Worm (Caenorhabditis elegans) whole organism, midembryonic: ENCODE data around the gene pfd-2.

ENCODE experiments used
- T22C8.4 ChIP-seq: fragments of 200-800 bp; sonication (Bioruptor generic); IDR thresholded peaks from 2 replicates; pipeline ENCODE4 v1.3.6; 2022; ENCODE audit warnings: missing genetic modification characterization, missing compliant biosample characterization
- cog-1 ChIP-seq: sonication (generic microtip); optimal IDR thresholded peaks from 2 replicates; lab custom pipeline; 2016; ENCODE audit warnings: missing genetic modification characterization, missing compliant biosample characterization
- flt-1 ChIP-seq: fragments of 200-800 bp; sonication (Bioruptor generic); IDR thresholded peaks from 2 replicates; pipeline ENCODE4 v1.3.6; 2022; ENCODE audit warnings: missing genetic modification characterization, missing compliant biosample characterization
- med-1 ChIP-seq: sonication (generic microtip); optimal IDR thresholded peaks from 2 replicates; lab custom pipeline; 2017; ENCODE audit warnings: missing genetic modification characterization, mild to moderate bottlenecking, missing compliant biosample characterization, antibody characterized with exemption, missing genetic modification reagents; ENCODE audit not compliant: insufficient read depth
- ref-1 ChIP-seq: fragments of 200-800 bp; sonication (Bioruptor generic); conservative IDR thresholded peaks from 2 replicates; pipeline ENCODE4 v1.3.6; 2022; ENCODE audit warnings: missing genetic modification reagents, missing genetic modification characterization, missing compliant biosample characterization
- tab-1 ChIP-seq: fragments of 200-800 bp; sonication (Bioruptor generic); IDR thresholded peaks from 2 replicates; pipeline ENCODE4 v1.3.6; 2022; ENCODE audit warnings: missing genetic modification characterization, missing compliant biosample characterization
- ztf-23 ChIP-seq: fragments of 200-800 bp; sonication (Bioruptor generic); IDR thresholded peaks from 2 replicates; pipeline ENCODE4 v1.3.6; 2022; ENCODE audit warnings: missing genetic modification reagents, missing genetic modification characterization, missing compliant biosample characterization
- ztf-29 ChIP-seq: fragments of 200-800 bp; sonication (Bioruptor generic); IDR thresholded peaks from 2 replicates; pipeline ENCODE4 v1.3.6; 2022; ENCODE audit warnings: missing genetic modification reagents, missing genetic modification characterization, missing compliant biosample characterization

- no peak for TF ChIP-seq ztf-23 (GFP tag; lab: Robert Waterston, UW)
- TF ChIP-seq ztf-29, result no peak
- no peak for TF ChIP-seq tab-1
- TF ChIP-seq med-1 (GFP tag; lab: Kevin White, UChicago), result no peak
- no peak for TF ChIP-seq cog-1 (tag; lab: Kevin White, UChicago)
- no peak for TF ChIP-seq flt-1 (GFP tag; lab: Robert Waterston, UW)
- no peak for TF ChIP-seq T22C8.4 (GFP tag; lab: Robert Waterston, UW)
- TF ChIP-seq ref-1 (GFP tag; lab: Robert Waterston, UW), result no peak
Measured at ce11 chrII:4320455-4320854, 6.1 kb upstream of the pfd-2 start, which contains the start of gene Y52E8A.2.
